Worm (Caenorhabditis elegans) whole organism, late embryonic: ENCODE measurements around the gene T05A7.6.

Experiments used
- C08G9.2 ChIP-seq: sonication (generic microtip); optimal IDR thresholded peaks from 2 replicates; lab custom pipeline; 2016; ENCODE audit warnings: mild to moderate bottlenecking, missing genetic modification characterization, moderate library complexity, missing compliant biosample characterization
- C38D4.7 ChIP-seq: fragments of 200-800 bp; sonication (Bioruptor generic); optimal IDR thresholded peaks from 2 replicates; lab custom pipeline; 2018; ENCODE audit warnings: mild to moderate bottlenecking, missing genetic modification characterization, moderate library complexity, missing compliant biosample characterization
- F13H6.1 ChIP-seq: sonication (generic microtip); optimal IDR thresholded peaks from 2 replicates; lab custom pipeline; 2016; ENCODE audit warnings: missing genetic modification characterization, missing compliant biosample characterization
- K02D7.2 ChIP-seq: sonication (generic microtip); optimal IDR thresholded peaks from 2 replicates; lab custom pipeline; 2017; ENCODE audit warnings: mild to moderate bottlenecking, missing genetic modification characterization, missing compliant biosample characterization
- T23F11.4 ChIP-seq: fragments of 200-800 bp; sonication (Bioruptor generic); optimal IDR thresholded peaks from 2 replicates; lab custom pipeline; 2018; ENCODE audit warnings: mild to moderate bottlenecking, missing genetic modification characterization, missing compliant biosample characterization
- ahr-1 ChIP-seq: sonication (generic microtip); optimal IDR thresholded peaks from 2 replicates; lab custom pipeline; 2016; ENCODE audit warnings: missing genetic modification characterization, missing compliant biosample characterization
- ceh-18 ChIP-seq: sonication (generic microtip); optimal IDR thresholded peaks from 2 replicates; lab custom pipeline; 2016; ENCODE audit warnings: missing genetic modification characterization, missing compliant biosample characterization
- ceh-19 ChIP-seq: fragments of 200-800 bp; sonication (Bioruptor generic); optimal IDR thresholded peaks from 2 replicates; lab custom pipeline; 2018; ENCODE audit warnings: mild to moderate bottlenecking, missing genetic modification characterization, missing compliant biosample characterization
- ceh-22 ChIP-seq: sonication (generic microtip); optimal IDR thresholded peaks from 2 replicates; lab custom pipeline; 2017; ENCODE audit warnings: missing biosample characterization, missing genetic modification characterization
- ceh-45 ChIP-seq: fragments of 200-800 bp; sonication (Bioruptor generic); IDR thresholded peaks from 2 replicates; pipeline ENCODE4 v1.3.6; 2022; ENCODE audit warnings: missing genetic modification reagents, missing genetic modification characterization, missing compliant biosample characterization
- ceh-48 ChIP-seq: sonication (generic microtip); optimal IDR thresholded peaks from 2 replicates; lab custom pipeline; 2016; ENCODE audit warnings: missing genetic modification characterization, inconsistent platforms, missing compliant biosample characterization
- ceh-6 ChIP-seq: fragments of 200-800 bp; sonication (Bioruptor generic); optimal IDR thresholded peaks from 2 replicates; lab custom pipeline; 2018; ENCODE audit warnings: mild to moderate bottlenecking, missing genetic modification characterization, missing compliant biosample characterization
- che-1 ChIP-seq: sonication (generic microtip); optimal IDR thresholded peaks from 2 replicates; lab custom pipeline; 2016; ENCODE audit warnings: mild to moderate bottlenecking, missing genetic modification characterization, missing compliant biosample characterization
- dmd-4 ChIP-seq: sonication (generic microtip); optimal IDR thresholded peaks from 2 replicates; lab custom pipeline; 2016; ENCODE audit warnings: borderline replicate concordance, missing genetic modification characterization, missing compliant biosample characterization
- elt-2 ChIP-seq: sonication (generic microtip); optimal IDR thresholded peaks from 2 replicates; lab custom pipeline; 2016; ENCODE audit warnings: missing genetic modification reagents, missing genetic modification characterization, missing compliant biosample characterization
- eyg-1 ChIP-seq: sonication (generic microtip); optimal IDR thresholded peaks from 2 replicates; lab custom pipeline; 2016; ENCODE audit warnings: missing genotype, missing genetic modification characterization, missing compliant biosample characterization
- fax-1 ChIP-seq: sonication (generic microtip); optimal IDR thresholded peaks from 2 replicates; lab custom pipeline; 2016; ENCODE audit warnings: missing genotype, missing genetic modification characterization, missing compliant biosample characterization
- gmeb-2 ChIP-seq: sonication (generic microtip); optimal IDR thresholded peaks from 2 replicates; lab custom pipeline; 2016; ENCODE audit warnings: missing genetic modification characterization, inconsistent platforms, missing compliant biosample characterization
- hlh-15 ChIP-seq: sonication (generic microtip); optimal IDR thresholded peaks from 2 replicates; lab custom pipeline; 2016; ENCODE audit warnings: missing genetic modification characterization, missing compliant biosample characterization
- hlh-30 ChIP-seq: sonication (generic microtip); optimal IDR thresholded peaks from 2 replicates; lab custom pipeline; 2017; ENCODE audit warnings: antibody characterized with exemption, missing genetic modification characterization, missing compliant biosample characterization; ENCODE audit not compliant: insufficient read depth
- hlh-8 ChIP-seq: sonication (generic microtip); optimal IDR thresholded peaks from 2 replicates; lab custom pipeline; 2016; ENCODE audit warnings: missing genotype, missing genetic modification characterization, missing compliant biosample characterization
- lim-6 ChIP-seq: sonication (generic microtip); optimal IDR thresholded peaks from 2 replicates; lab custom pipeline; 2016; ENCODE audit warnings: missing genetic modification characterization, missing compliant biosample characterization
- lin-11 ChIP-seq: fragments of 200-800 bp; sonication (Bioruptor generic); optimal IDR thresholded peaks from 2 replicates; lab custom pipeline; 2018; ENCODE audit warnings: mild to moderate bottlenecking, missing genetic modification characterization, missing compliant biosample characterization
- madf-2 ChIP-seq: sonication (generic microtip); optimal IDR thresholded peaks from 2 replicates; lab custom pipeline; 2017; ENCODE audit warnings: missing genetic modification characterization, missing compliant biosample characterization
- mec-3 ChIP-seq: sonication (generic microtip); optimal IDR thresholded peaks from 2 replicates; lab custom pipeline; 2016; ENCODE audit warnings: borderline replicate concordance, missing genetic modification characterization, missing compliant biosample characterization
- nhr-11 ChIP-seq: fragments of 150-350 bp; optimal IDR thresholded peaks from 2 replicates; lab custom pipeline; 2014; ENCODE audit warnings: missing biosample characterization, missing genetic modification characterization
- pat-9 ChIP-seq: fragments of 200-800 bp; sonication (Bioruptor generic); optimal IDR thresholded peaks from 2 replicates; lab custom pipeline; 2018; ENCODE audit warnings: mild to moderate bottlenecking, missing genetic modification characterization, moderate library complexity, missing compliant biosample characterization
- pha-2 ChIP-seq: sonication (generic microtip); optimal IDR thresholded peaks from 2 replicates; lab custom pipeline; 2017; ENCODE audit warnings: mild to moderate bottlenecking, missing genetic modification characterization, missing compliant biosample characterization
- pha-4 ChIP-seq: fragments of 150-350 bp; optimal IDR thresholded peaks from 2 replicates; lab custom pipeline; 2018; ENCODE audit warnings: missing biosample characterization, missing genetic modification reagents, missing genetic modification characterization
- pros-1 ChIP-seq: fragments of 150-350 bp; optimal IDR thresholded peaks from 2 replicates; lab custom pipeline; 2014; ENCODE audit warnings: missing biosample characterization, missing genetic modification reagents, missing genetic modification characterization
- ref-2 ChIP-seq: sonication (generic microtip); optimal IDR thresholded peaks from 2 replicates; lab custom pipeline; 2016; ENCODE audit warnings: missing genetic modification characterization, missing compliant biosample characterization
- sox-4 ChIP-seq: sonication (generic microtip); optimal IDR thresholded peaks from 2 replicates; lab custom pipeline; 2017; ENCODE audit warnings: mild to moderate bottlenecking, missing genetic modification characterization, inconsistent platforms, missing compliant biosample characterization
- tbx-7 ChIP-seq: sonication (generic microtip); optimal IDR thresholded peaks from 2 replicates; lab custom pipeline; 2016; ENCODE audit warnings: missing genotype, missing genetic modification characterization, missing compliant biosample characterization
- ttx-3 ChIP-seq: sonication (generic microtip); optimal IDR thresholded peaks from 2 replicates; lab custom pipeline; 2016; ENCODE audit warnings: missing genetic modification reagents, missing genetic modification characterization, missing compliant biosample characterization
- unc-42 ChIP-seq: sonication (generic microtip); optimal IDR thresholded peaks from 2 replicates; lab custom pipeline; 2016; ENCODE audit warnings: missing genotype, missing genetic modification characterization, missing compliant biosample characterization

Gene T05A7.6

DNA sequence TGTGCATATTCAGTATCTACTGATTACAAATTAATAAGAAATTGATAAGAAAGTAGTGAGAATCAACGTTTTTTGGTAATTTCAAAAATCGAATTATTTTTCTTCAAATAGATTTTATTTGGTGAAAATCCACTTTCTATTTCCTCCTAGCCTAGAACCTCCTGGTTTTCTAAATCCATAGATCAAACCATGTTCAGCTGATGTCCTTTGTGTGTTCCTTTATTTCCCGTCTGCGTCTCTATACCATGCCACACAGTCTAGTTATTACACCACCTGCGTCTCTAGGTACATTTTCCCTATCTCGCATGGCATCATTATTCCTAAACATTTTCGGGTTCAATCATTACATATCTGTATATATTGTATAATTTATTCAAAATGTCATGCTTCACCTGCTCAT lies 21.5 kb upstream of the T05A7.6 start, which contains the start of gene F10G7.5:
Gene F10G7.5, plus strand, starts transcription at position 286 of the 400 bp plus-strand sequence.
- TF ChIP-seq mec-3 (tag; lab: Kevin White, UChicago) (no peak), fax-1 (tag; lab: Kevin White, UChicago) (no peak), F13H6.1 (no peak), ceh-48 (no peak), elt-2 (tag; lab: Kevin White, UChicago) (peak; percentile 43), pha-2 (no peak), ceh-19 (GFP tag; lab: Kevin White, UChicago) (no peak)
- TF ChIP-seq, all 69 proteins: peak for 1

DNA sequence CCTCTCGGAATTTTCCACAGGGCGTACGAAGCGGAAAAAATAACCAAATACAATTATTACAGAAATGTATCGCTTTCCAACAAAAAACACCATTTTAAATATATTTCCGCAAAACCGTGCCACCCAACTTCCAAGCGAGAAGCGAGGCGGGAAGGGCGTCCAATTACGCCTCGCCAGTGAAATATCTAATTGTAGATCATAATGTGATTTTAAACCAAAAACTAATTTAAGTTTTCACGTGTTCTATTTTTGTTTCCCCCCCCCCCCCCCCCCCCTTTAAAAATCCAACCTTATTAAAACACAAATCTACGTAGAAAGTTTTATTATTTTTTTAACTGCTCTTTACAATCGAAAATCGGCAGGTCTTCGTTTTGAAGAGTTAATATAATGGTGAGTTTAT lies 17.9 kb upstream of the T05A7.6 start, which contains the start of gene F10G7.12:
Gene F10G7.12, plus strand, starts transcription at position 301 of the 400 bp plus-strand sequence.
- no peak for TF ChIP-seq ceh-45 (GFP tag; lab: Robert Waterston, UW)
- TF ChIP-seq che-1 (tag; lab: Kevin White, UChicago), result no peak
- TF ChIP-seq ttx-3 (tag; lab: Kevin White, UChicago), result no peak
- TF ChIP-seq eyg-1, result no peak
- no peak for TF ChIP-seq ahr-1
- TF ChIP-seq F13H6.1, result no peak
- no peak for TF ChIP-seq C38D4.7 (GFP tag; lab: Kevin White, UChicago)
- TF ChIP-seq gmeb-2 (tag; lab: Kevin White, UChicago), result no peak
- TF ChIP-seq unc-42 (tag; lab: Kevin White, UChicago), result no peak
- TF ChIP-seq sox-4 (tag; lab: Kevin White, UChicago), result no peak

DNA sequence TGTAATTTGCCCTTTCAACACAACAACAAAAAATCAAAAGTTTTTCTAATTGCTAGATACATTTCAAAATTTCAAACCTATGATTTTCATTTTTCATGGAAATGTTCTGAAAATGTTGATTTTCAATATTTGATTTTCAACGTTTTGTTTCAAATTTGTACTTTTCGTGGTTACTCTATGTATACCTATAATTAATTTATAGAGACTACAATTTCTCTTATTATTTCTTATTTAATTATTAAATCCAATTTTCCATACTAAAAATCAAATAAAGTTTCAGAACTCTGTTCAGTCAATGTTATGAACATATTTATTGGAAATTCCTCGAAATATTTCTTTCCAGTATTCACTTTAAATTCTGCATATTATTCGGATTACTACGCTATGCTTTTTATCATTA lies 15.3 kb upstream of the T05A7.6 start, which contains the start of gene sre-39:
Gene sre-39, plus strand, starts transcription at position 301 of the 400 bp plus-strand sequence.
- TF ChIP-seq elt-2 (tag; lab: Kevin White, UChicago), result no peak
- no peak for TF ChIP-seq ceh-6 (GFP tag; lab: Kevin White, UChicago)
- TF ChIP-seq ref-2 (tag; lab: Kevin White, UChicago), result no peak
- no peak for TF ChIP-seq nhr-11 (tag; lab: Kevin White, UChicago)
- TF ChIP-seq hlh-30 (tag; lab: Kevin White, UChicago), result no peak
- no peak for TF ChIP-seq hlh-15 (tag; lab: Kevin White, UChicago)
- TF ChIP-seq K02D7.2 (tag; lab: Kevin White, UChicago), result no peak
- TF ChIP-seq T23F11.4 (GFP tag; lab: Kevin White, UChicago), result no peak
- TF ChIP-seq C08G9.2, result no peak
- TF ChIP-seq dmd-4 (tag; lab: Kevin White, UChicago), result no peak
- TF ChIP-seq pat-9 (tag; lab: Kevin White, UChicago), result no peak
- no peak for TF ChIP-seq lin-11

DNA sequence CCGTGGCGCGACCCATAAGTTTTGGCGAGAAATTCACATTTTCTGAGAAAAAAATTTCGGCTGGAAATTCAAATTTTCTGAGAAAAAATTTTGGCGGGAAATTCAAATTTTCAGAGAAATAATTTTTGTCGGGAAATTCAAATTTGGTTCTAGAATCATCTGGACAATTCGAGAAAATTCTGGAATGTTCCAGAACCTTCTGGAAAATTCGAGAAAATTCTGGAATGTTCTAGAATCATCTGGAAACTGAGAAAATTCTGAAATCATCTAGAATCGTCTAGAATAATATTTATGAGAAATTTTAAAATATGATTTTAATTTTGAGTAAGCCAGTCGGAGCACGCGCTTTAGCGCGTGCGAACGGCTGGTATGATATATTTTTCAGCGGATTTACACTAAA lies 13.3 kb upstream of the T05A7.6 start:
- no peak for TF ChIP-seq ceh-18 (tag; lab: Kevin White, UChicago)
- TF ChIP-seq hlh-8 (tag; lab: Kevin White, UChicago), result no peak
- no peak for TF ChIP-seq hlh-15 (tag; lab: Kevin White, UChicago)
- no peak for TF ChIP-seq F13H6.1
- TF ChIP-seq mec-3 (tag; lab: Kevin White, UChicago), result no peak
- TF ChIP-seq nhr-11 (tag; lab: Kevin White, UChicago), result no peak
- TF ChIP-seq madf-2, result no peak
- TF ChIP-seq ahr-1, result no peak
- TF ChIP-seq ref-2 (tag; lab: Kevin White, UChicago), result no peak
- TF ChIP-seq T23F11.4 (GFP tag; lab: Kevin White, UChicago), result no peak
- TF ChIP-seq pros-1 (tag; lab: Kevin White, UChicago), result no peak
- TF ChIP-seq tbx-7 (tag; lab: Kevin White, UChicago), result no peak
- no peak for TF ChIP-seq ttx-3 (tag; lab: Kevin White, UChicago)
- no peak for TF ChIP-seq lim-6 (tag; lab: Kevin White, UChicago)
- TF ChIP-seq ceh-6 (GFP tag; lab: Kevin White, UChicago), result no peak
- no peak for TF ChIP-seq ceh-22 (tag; lab: Kevin White, UChicago)
- TF ChIP-seq pha-4, result no peak
- TF ChIP-seq ceh-19 (GFP tag; lab: Kevin White, UChicago), result no peak
- TF ChIP-seq, all 69 proteins: peak for 0
